Fruit fly (Drosophila melanogaster) whole organism, embryonic: Measurements from ENCODE around the gene dunk.

Experiments used
- Awh ChIP-seq: fragments of 200-800 bp; sonication (Bioruptor generic); IDR thresholded peaks from 2 replicates; pipeline ENCODE4, ENCODE4 v1.3.6; 2022; ENCODE audit warnings: missing biosample characterization, missing genetic modification characterization
- CG10209 ChIP-seq: fragments of 200-800 bp; sonication (Bioruptor generic); optimal IDR thresholded peaks from 3 replicates; lab custom pipeline; 2017; ENCODE audit warnings: missing biosample characterization, mild to moderate bottlenecking, missing genetic modification characterization, missing genetic modification reagents
- CG1024 ChIP-seq: fragments of 200-800 bp; sonication (Bioruptor generic); IDR thresholded peaks from 2 replicates; pipeline ENCODE4 v1.3.6; 2022; ENCODE audit warnings: missing biosample characterization, missing genetic modification characterization
- CG10543 ChIP-seq: fragments of 200-800 bp; sonication (Bioruptor generic); optimal IDR thresholded peaks from 3 replicates; lab custom pipeline; 2017; ENCODE audit warnings: missing biosample characterization, mild to moderate bottlenecking, missing genetic modification characterization, moderate library complexity
- CG13287 ChIP-seq: fragments of 200-800 bp; sonication (Bioruptor generic); IDR thresholded peaks from 2 replicates; pipeline ENCODE4 v1.3.6; 2022; ENCODE audit warnings: missing biosample characterization, missing genetic modification characterization; ENCODE audit not compliant: partially characterized antibody
- CG13424 ChIP-seq: fragments of 200-800 bp; sonication (Bioruptor generic); optimal IDR thresholded peaks from 2 replicates; lab custom pipeline; 2019; ENCODE audit warnings: missing biosample characterization, mild to moderate bottlenecking, missing genetic modification characterization, moderate library complexity
- CG1603 ChIP-seq: fragments of 200-800 bp; sonication (Bioruptor generic); optimal IDR thresholded peaks from 2 replicates; lab custom pipeline; 2019; ENCODE audit warnings: missing biosample characterization, mild to moderate bottlenecking, missing genetic modification characterization, moderate library complexity
- CG17568 ChIP-seq: fragments of 200-800 bp; sonication (Bioruptor generic); optimal IDR thresholded peaks from 2 replicates; lab custom pipeline; 2018; ENCODE audit warnings: missing biosample characterization, mild to moderate bottlenecking, missing genetic modification characterization, moderate library complexity
- CG17802 ChIP-seq: fragments of 200-800 bp; sonication (Bioruptor generic); optimal IDR thresholded peaks from 2 replicates; lab custom pipeline; 2018; ENCODE audit warnings: missing biosample characterization, mild to moderate bottlenecking, missing genetic modification characterization, moderate library complexity
- CG1792 ChIP-seq: fragments of 200-800 bp; sonication (Bioruptor generic); optimal IDR thresholded peaks from 2 replicates; lab custom pipeline; 2016; ENCODE audit warnings: missing biosample characterization, missing genetic modification characterization
- CG18262 ChIP-seq: fragments of 200-800 bp; optimal IDR thresholded peaks from 3 replicates; lab custom pipeline; 2019; ENCODE audit warnings: missing biosample characterization, mild to moderate bottlenecking, missing genetic modification characterization, moderate library complexity
- CG2116 ChIP-seq: fragments of 200-800 bp; sonication (Bioruptor generic); optimal IDR thresholded peaks from 3 replicates; lab custom pipeline; 2018; ENCODE audit warnings: missing biosample characterization, mild to moderate bottlenecking, missing genetic modification characterization
- CG2129 ChIP-seq: fragments of 200-800 bp; sonication (Bioruptor generic); IDR thresholded peaks from 2 replicates; pipeline ENCODE4 v1.3.6; 2022; ENCODE audit warnings: missing biosample characterization, missing genetic modification characterization; ENCODE audit not compliant: partially characterized antibody
- CG3407 ChIP-seq: fragments of 200-800 bp; sonication (Bioruptor generic); optimal IDR thresholded peaks from 2 replicates; lab custom pipeline; 2018; ENCODE audit warnings: missing biosample characterization, mild to moderate bottlenecking, missing genetic modification characterization
- CG6254 ChIP-seq: fragments of 200-800 bp; sonication (Bioruptor generic); optimal IDR thresholded peaks from 3 replicates; lab custom pipeline; 2017; ENCODE audit warnings: mild to moderate bottlenecking, missing biosample characterization, missing genetic modification reagents, missing genetic modification characterization
- CG6689 ChIP-seq: fragments of 200-800 bp; sonication (Bioruptor generic); IDR thresholded peaks from 2 replicates; pipeline ENCODE4 v1.3.6; 2022; ENCODE audit warnings: missing biosample characterization, missing genetic modification characterization
- CG7271 ChIP-seq: fragments of 200-800 bp; sonication (Bioruptor generic); optimal IDR thresholded peaks from 2 replicates; lab custom pipeline; 2018; ENCODE audit warnings: missing biosample characterization, mild to moderate bottlenecking, missing genetic modification characterization, moderate library complexity
- CG7357 ChIP-seq: fragments of 200-800 bp; sonication (Bioruptor generic); IDR thresholded peaks from 3 replicates; pipeline ENCODE4 v1.3.6; 2022; ENCODE audit warnings: missing biosample characterization, missing genetic modification characterization
- CG7556 ChIP-seq: fragments of 200-800 bp; sonication (Bioruptor generic); optimal IDR thresholded peaks from 2 replicates; lab custom pipeline; 2017; ENCODE audit warnings: missing biosample characterization, mild to moderate bottlenecking, missing genetic modification characterization
- CG8089 ChIP-seq: fragments of 200-800 bp; sonication (Bioruptor generic); optimal IDR thresholded peaks from 3 replicates; lab custom pipeline; 2016; ENCODE audit warnings: missing biosample characterization, missing genetic modification characterization
- CG9876 ChIP-seq: fragments of 200-800 bp; sonication (Bioruptor generic); optimal IDR thresholded peaks from 2 replicates; lab custom pipeline; 2016; ENCODE audit warnings: missing biosample characterization, missing genetic modification characterization
- Dll ChIP-seq: fragments of 200-800 bp; sonication (Bioruptor generic); IDR thresholded peaks from 4 replicates; pipeline ENCODE4 v1.3.6; 2022; ENCODE audit warnings: missing biosample characterization, missing genetic modification characterization; ENCODE audit not compliant: partially characterized antibody
- Doc2 ChIP-seq: fragments of 200-800 bp; sonication (Bioruptor generic); IDR thresholded peaks from 2 replicates; pipeline ENCODE4 v1.3.6; 2022; ENCODE audit warnings: missing biosample characterization, missing genetic modification characterization
- E2f1 ChIP-seq: fragments of 200-800 bp; sonication (Bioruptor generic); IDR thresholded peaks from 2 replicates; pipeline ENCODE4 v1.3.6; 2022; ENCODE audit warnings: missing biosample characterization, missing genetic modification characterization
- H15 ChIP-seq: fragments of 200-800 bp; sonication (Bioruptor generic); IDR thresholded peaks from 3 replicates; pipeline ENCODE4 v1.3.6; 2022; ENCODE audit warnings: missing biosample characterization, missing genetic modification characterization
- HLH3B ChIP-seq: fragments of 200-800 bp; sonication (Bioruptor generic); IDR thresholded peaks from 2 replicates; pipeline ENCODE4 v1.3.6; 2022; ENCODE audit warnings: missing biosample characterization, missing genetic modification characterization
- HLHmδ ChIP-seq: fragments of 200-800 bp; sonication (Bioruptor generic); optimal IDR thresholded peaks from 2 replicates; lab custom pipeline; 2018; ENCODE audit warnings: missing biosample characterization, mild to moderate bottlenecking, missing genetic modification characterization, moderate library complexity
- Hey ChIP-seq: fragments of 200-800 bp; sonication (Bioruptor generic); optimal IDR thresholded peaks from 3 replicates; lab custom pipeline; 2018; ENCODE audit warnings: missing biosample characterization, mild to moderate bottlenecking, missing genetic modification characterization
- Kr ChIP-seq: fragments of 200-800 bp; sonication (Bioruptor generic); optimal IDR thresholded peaks from 2 replicates; lab custom pipeline; 2017; ENCODE audit warnings: missing biosample characterization, mild to moderate bottlenecking, missing genetic modification characterization
- Lhr ChIP-seq: fragments of 200-800 bp; sonication (Bioruptor generic); optimal IDR thresholded peaks from 3 replicates; lab custom pipeline; 2017; ENCODE audit warnings: mild to moderate bottlenecking, missing biosample characterization, missing genetic modification reagents, missing genetic modification characterization
- MTF-1 ChIP-seq: fragments of 200-800 bp; sonication (Bioruptor generic); optimal IDR thresholded peaks from 2 replicates; lab custom pipeline; 2018; ENCODE audit warnings: missing biosample characterization, mild to moderate bottlenecking, missing genetic modification characterization, borderline replicate concordance
- Nf-YA ChIP-seq: fragments of 200-800 bp; sonication (Bioruptor generic); IDR thresholded peaks from 2 replicates; pipeline ENCODE4 v1.3.6; 2022; ENCODE audit warnings: missing biosample characterization, missing genetic modification characterization
- bab2 ChIP-seq: fragments of 200-800 bp; sonication (Bioruptor generic); optimal IDR thresholded peaks from 2 replicates; lab custom pipeline; 2016; ENCODE audit warnings: missing biosample characterization, missing genetic modification characterization
- bigmax ChIP-seq: fragments of 200-800 bp; sonication (Bioruptor generic); optimal IDR thresholded peaks from 2 replicates; lab custom pipeline; 2018; ENCODE audit warnings: missing biosample characterization, mild to moderate bottlenecking, missing genetic modification characterization
- crp ChIP-seq, 2 experiments: fragments of 200-800 bp; sonication (Bioruptor generic); optimal IDR thresholded peaks; 2 replicates in 1 of 2; 3 replicates in 1 of 2; lab custom pipeline; 2017; ENCODE audit warnings: missing biosample characterization in 2 of 2, missing genetic modification characterization in 2 of 2, mild to moderate bottlenecking in 1 of 2, moderate library complexity in 1 of 2
- dan ChIP-seq: fragments of 200-800 bp; sonication (Bioruptor generic); IDR thresholded peaks from 2 replicates; pipeline ENCODE4 v1.3.6; 2022; ENCODE audit warnings: missing biosample characterization, missing genetic modification characterization
- esg ChIP-seq: fragments of 200-800 bp; sonication (Bioruptor generic); conservative IDR thresholded peaks from 2 replicates; pipeline ENCODE4 v1.3.6; 2022; ENCODE audit warnings: missing biosample characterization, missing genetic modification characterization
- ewg ChIP-seq: fragments of 200-800 bp; sonication (Bioruptor generic); optimal IDR thresholded peaks from 3 replicates; lab custom pipeline; 2017; ENCODE audit warnings: mild to moderate bottlenecking, missing biosample characterization, missing genetic modification reagents, missing genetic modification characterization
- klu ChIP-seq: fragments of 200-800 bp; sonication (Bioruptor generic); IDR thresholded peaks from 2 replicates; pipeline ENCODE4 v1.3.6; 2022; ENCODE audit warnings: missing biosample characterization, missing genetic modification characterization
- pho ChIP-seq: fragments of 200-800 bp; sonication (Bioruptor generic); optimal IDR thresholded peaks from 2 replicates; lab custom pipeline; 2016; ENCODE audit warnings: missing biosample characterization, missing genetic modification characterization
- row ChIP-seq: fragments of 200-800 bp; sonication (Bioruptor generic); IDR thresholded peaks from 3 replicates; pipeline ENCODE4 v1.3.6; 2022; ENCODE audit warnings: missing biosample characterization, missing genetic modification characterization
- schlank ChIP-seq: fragments of 200-800 bp; sonication (Bioruptor generic); optimal IDR thresholded peaks from 2 replicates; lab custom pipeline; 2018; ENCODE audit warnings: missing biosample characterization, mild to moderate bottlenecking, missing genetic modification characterization
- sd ChIP-seq: fragments of 200-800 bp; sonication (Bioruptor generic); optimal IDR thresholded peaks from 3 replicates; lab custom pipeline; 2018; ENCODE audit warnings: missing biosample characterization, mild to moderate bottlenecking, missing genetic modification characterization, moderate library complexity
- stwl ChIP-seq: fragments of 200-800 bp; sonication (Bioruptor generic); optimal IDR thresholded peaks from 3 replicates; lab custom pipeline; 2018; ENCODE audit warnings: missing biosample characterization, mild to moderate bottlenecking, missing genetic modification characterization, moderate library complexity
- sug ChIP-seq: fragments of 200-800 bp; optimal IDR thresholded peaks from 2 replicates; lab custom pipeline; 2019; ENCODE audit warnings: missing biosample characterization, mild to moderate bottlenecking, missing genetic modification characterization, moderate library complexity
- tgo ChIP-seq: fragments of 200-800 bp; sonication (Bioruptor generic); IDR thresholded peaks from 3 replicates; pipeline ENCODE4 v1.3.6; 2022; ENCODE audit warnings: missing biosample characterization, missing genetic modification characterization
- tna ChIP-seq: fragments of 200-800 bp; sonication (Bioruptor generic); IDR thresholded peaks from 2 replicates; pipeline ENCODE4 v1.3.6; 2022; ENCODE audit warnings: missing biosample characterization, missing genetic modification characterization; ENCODE audit not compliant: partially characterized antibody
- toy ChIP-seq: fragments of 200-800 bp; sonication (Bioruptor generic); IDR thresholded peaks from 2 replicates; pipeline ENCODE4 v1.3.6; 2022; ENCODE audit warnings: missing biosample characterization, missing genetic modification characterization
- vnd ChIP-seq: fragments of 200-800 bp; sonication (Bioruptor generic); IDR thresholded peaks from 3 replicates; pipeline ENCODE4 v1.3.6; 2022; ENCODE audit warnings: missing biosample characterization, missing genetic modification characterization; ENCODE audit not compliant: partially characterized antibody

Gene dunk

DNA sequence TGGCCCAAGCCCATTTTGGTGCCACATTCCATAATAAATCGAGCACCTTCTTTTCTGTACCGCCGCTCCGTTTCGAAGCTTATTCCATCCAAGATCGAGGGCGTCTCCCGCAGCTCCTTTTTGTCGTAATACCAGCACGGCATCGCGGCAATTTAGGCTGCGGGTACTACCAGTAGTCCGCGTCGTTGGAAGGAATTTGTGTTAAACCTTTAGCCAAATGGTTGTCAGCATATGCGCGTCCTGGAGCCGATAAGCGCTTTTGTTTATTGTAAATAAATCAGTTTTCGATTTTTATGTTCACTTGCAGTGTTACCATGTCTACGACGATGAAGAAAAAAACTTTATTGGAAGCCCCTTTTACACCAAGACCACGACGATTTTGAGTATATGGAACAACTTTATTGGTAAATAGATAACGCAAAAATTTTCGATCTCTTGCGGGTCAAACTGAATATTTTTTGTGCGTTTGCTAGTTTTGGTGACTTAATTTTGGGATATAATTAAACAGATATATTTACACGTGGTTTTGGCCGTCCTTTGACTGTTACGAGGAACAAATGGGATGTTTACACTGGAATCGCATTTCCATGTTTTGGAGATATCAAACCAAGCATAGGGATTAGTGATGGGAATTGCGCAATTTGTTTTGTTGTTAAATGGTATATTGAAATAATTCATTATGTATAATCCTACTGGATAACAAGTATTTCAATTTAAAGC is 21.7 kb upstream of the dunk start, which contains the start of gene CycK (continued):
- TF ChIP-seq CG7357 (GFP tag; lab: Robert Waterston, UW), result peak; percentile 95
- TF ChIP-seq bab2 (GFP tag; lab: Kevin White, UChicago), result no peak
- no peak for TF ChIP-seq CG1792 (GFP tag; lab: Kevin White, UChicago)
- TF ChIP-seq vnd (GFP tag; lab: Robert Waterston, UW), result no peak
- TF ChIP-seq H15, result no peak
- TF ChIP-seq CG9876 (GFP tag; lab: Kevin White, UChicago), result no peak
- TF ChIP-seq Dll, result no peak
- no peak for TF ChIP-seq Kr (GFP tag; lab: Kevin White, UChicago)
- TF ChIP-seq Lhr (GFP tag; lab: Kevin White, UChicago), result peak; percentile 26
- TF ChIP-seq CG13287 (GFP tag; lab: Robert Waterston, UW), result no peak
- TF ChIP-seq CG13424 (tag; lab: Kevin White, UChicago), result peak; percentile 9
- no peak for TF ChIP-seq CG17568 (GFP tag; lab: Kevin White, UChicago)
- TF ChIP-seq Hey (tag; lab: Kevin White, UChicago), result no peak
- no peak for TF ChIP-seq CG3407 (GFP tag; lab: Kevin White, UChicago)
- no peak for TF ChIP-seq HLHmδ (GFP tag; lab: Kevin White, UChicago)
- TF ChIP-seq tna (GFP tag; lab: Robert Waterston, UW), result no peak
- TF ChIP-seq CG6689 (GFP tag; lab: Robert Waterston, UW), result 0 out of 2 replicates have a peak, but pooled peaks have one; percentile 6
- TF ChIP-seq esg (GFP tag; lab: Robert Waterston, UW), result no peak
- TF ChIP-seq sug (tag; lab: Kevin White, UChicago), result peak; percentile 18
- no peak for TF ChIP-seq MTF-1 (GFP tag; lab: Kevin White, UChicago)
- no peak for TF ChIP-seq crp (GFP tag; optimal IDR thresholded peaks at IDR 0.05; lab: Kevin White, UChicago)
- TF ChIP-seq schlank (tag; lab: Kevin White, UChicago), result no peak
- TF ChIP-seq CG7556, result no peak
- TF ChIP-seq toy, result no peak
- peak; percentile 93 for TF ChIP-seq CG1603
- TF ChIP-seq E2f1 (GFP tag; lab: Robert Waterston, UW), result no peak
- TF ChIP-seq CG6254 (GFP tag; lab: Kevin White, UChicago), result no peak
- no peak for TF ChIP-seq CG7271 (tag; lab: Kevin White, UChicago)
- no peak for TF ChIP-seq CG2129 (GFP tag; lab: Robert Waterston, UW)
- TF ChIP-seq ewg (GFP tag; lab: Kevin White, UChicago), result no peak
- TF ChIP-seq stwl (tag; lab: Kevin White, UChicago), result peak; percentile 11
- TF ChIP-seq pho, result no peak
- TF ChIP-seq Doc2 (GFP tag; lab: Robert Waterston, UW), result no peak
- no peak for TF ChIP-seq CG10543 (GFP tag; lab: Kevin White, UChicago)
- peak; percentile 84 for TF ChIP-seq row (GFP tag; lab: Robert Waterston, UW)
- TF ChIP-seq sd (tag; lab: Kevin White, UChicago), result no peak
- TF ChIP-seq CG18262, result no peak
- no peak for TF ChIP-seq tgo (GFP tag; lab: Robert Waterston, UW)
- TF ChIP-seq Nf-YA (GFP tag; lab: Robert Waterston, UW), result no peak
- no peak for TF ChIP-seq Awh (GFP tag; lab: Robert Waterston, UW)
- peak; percentile 90 for TF ChIP-seq CG1024
- no peak for TF ChIP-seq bigmax (GFP tag; lab: Kevin White, UChicago)
- TF ChIP-seq CG8089 (GFP tag; lab: Kevin White, UChicago), result peak; percentile 3
- peak; percentile 98 for TF ChIP-seq CG17802 (tag; lab: Kevin White, UChicago)
- no peak for TF ChIP-seq dan (GFP tag; lab: Robert Waterston, UW)
- TF ChIP-seq CG10209 (GFP tag; lab: Kevin White, UChicago), result no peak
- no peak for TF ChIP-seq HLH3B (GFP tag; lab: Robert Waterston, UW)
- TF ChIP-seq CG2116 (GFP tag; lab: Kevin White, UChicago), result peak; percentile 22
- no peak for TF ChIP-seq klu (GFP tag; lab: Robert Waterston, UW)
